Fruit fly (Drosophila melanogaster) whole organism, embryonic: ENCODE data around the gene Snup.

Source experiments
- Awh ChIP-seq: fragments of 200-800 bp; sonication (Bioruptor generic); IDR thresholded peaks from 2 replicates; pipeline ENCODE4, ENCODE4 v1.3.6; 2022; ENCODE audit warnings: missing biosample characterization, missing genetic modification characterization
- C15 ChIP-seq: fragments of 200-800 bp; sonication (Bioruptor generic); IDR thresholded peaks from 3 replicates; pipeline ENCODE4 v1.3.6; 2022; ENCODE audit warnings: missing biosample characterization, missing genetic modification characterization
- CG10431 ChIP-seq: fragments of 200-800 bp; sonication (Bioruptor generic); optimal IDR thresholded peaks from 3 replicates; lab custom pipeline; 2018; ENCODE audit warnings: missing biosample characterization, mild to moderate bottlenecking, missing genetic modification characterization
- CG12104 ChIP-seq: fragments of 200-800 bp; sonication (Bioruptor generic); optimal IDR thresholded peaks from 3 replicates; lab custom pipeline; 2016; ENCODE audit warnings: missing biosample characterization, missing genetic modification characterization
- CG12219 ChIP-seq: fragments of 200-800 bp; sonication (Bioruptor generic); optimal IDR thresholded peaks from 3 replicates; lab custom pipeline; 2018; ENCODE audit warnings: missing biosample characterization, mild to moderate bottlenecking, missing genetic modification characterization
- CG12769 ChIP-seq: fragments of 200-800 bp; sonication (Bioruptor generic); optimal IDR thresholded peaks from 2 replicates; lab custom pipeline; 2019; ENCODE audit warnings: missing biosample characterization, mild to moderate bottlenecking, missing genetic modification characterization, moderate library complexity
- CG13296 ChIP-seq: fragments of 200-800 bp; sonication (Bioruptor generic); optimal IDR thresholded peaks from 3 replicates; lab custom pipeline; 2018; ENCODE audit warnings: missing biosample characterization, mild to moderate bottlenecking, missing genetic modification characterization
- CG15011 ChIP-seq: fragments of 200-800 bp; sonication (Bioruptor generic); optimal IDR thresholded peaks from 3 replicates; lab custom pipeline; 2018; ENCODE audit warnings: missing biosample characterization, mild to moderate bottlenecking, missing genetic modification characterization
- CG16863 ChIP-seq: fragments of 200-800 bp; sonication (Bioruptor generic); optimal IDR thresholded peaks from 3 replicates; lab custom pipeline; 2016; ENCODE audit warnings: missing biosample characterization, missing genetic modification characterization
- CG17361 ChIP-seq: fragments of 200-800 bp; sonication (Bioruptor generic); IDR thresholded peaks from 3 replicates; pipeline ENCODE4 v1.3.6; 2022; ENCODE audit warnings: missing biosample characterization, missing genetic modification characterization
- CG1832 ChIP-seq: fragments of 200-800 bp; sonication (Bioruptor generic); optimal IDR thresholded peaks from 2 replicates; lab custom pipeline; 2017; ENCODE audit warnings: missing biosample characterization, mild to moderate bottlenecking, missing genetic modification characterization, inconsistent platforms
- CG2678 ChIP-seq: fragments of 200-800 bp; sonication (Bioruptor generic); optimal IDR thresholded peaks from 3 replicates; lab custom pipeline; 2019; ENCODE audit warnings: missing biosample characterization, mild to moderate bottlenecking, missing genetic modification characterization, moderate library complexity
- CG2875 ChIP-seq: fragments of 200-800 bp; sonication (Bioruptor generic); optimal IDR thresholded peaks from 2 replicates; lab custom pipeline; 2017; ENCODE audit warnings: missing biosample characterization, mild to moderate bottlenecking, missing genetic modification characterization, missing genetic modification reagents
- CG2889 ChIP-seq: fragments of 200-800 bp; sonication (Bioruptor generic); IDR thresholded peaks from 3 replicates; pipeline ENCODE4 v1.3.6; 2022; ENCODE audit warnings: missing biosample characterization, missing genetic modification characterization
- CG31441 ChIP-seq: fragments of 200-800 bp; sonication (Bioruptor generic); IDR thresholded peaks from 2 replicates; pipeline ENCODE4 v1.3.6; 2022; ENCODE audit warnings: missing biosample characterization, missing genetic modification characterization
- CG4328 ChIP-seq: fragments of 200-800 bp; sonication (Bioruptor generic); optimal IDR thresholded peaks from 3 replicates; lab custom pipeline; 2017; ENCODE audit warnings: missing biosample characterization, missing genetic modification reagents, missing genetic modification characterization
- CG6254 ChIP-seq: fragments of 200-800 bp; sonication (Bioruptor generic); optimal IDR thresholded peaks from 3 replicates; lab custom pipeline; 2017; ENCODE audit warnings: mild to moderate bottlenecking, missing biosample characterization, missing genetic modification reagents, missing genetic modification characterization
- CG6813 ChIP-seq: fragments of 200-800 bp; sonication (Bioruptor generic); optimal IDR thresholded peaks from 2 replicates; lab custom pipeline; 2017; ENCODE audit warnings: missing biosample characterization, missing genetic modification characterization, mild to moderate bottlenecking, moderate library complexity, missing genetic modification reagents
- CG8765 ChIP-seq: fragments of 200-800 bp; sonication (Bioruptor generic); IDR thresholded peaks from 2 replicates; pipeline ENCODE4 v1.3.6; 2022; ENCODE audit warnings: missing biosample characterization, missing genetic modification characterization
- CG9817 ChIP-seq: fragments of 200-800 bp; sonication (Bioruptor generic); optimal IDR thresholded peaks from 2 replicates; lab custom pipeline; 2018; ENCODE audit warnings: missing biosample characterization, mild to moderate bottlenecking, missing genetic modification characterization, moderate library complexity
- CoRest ChIP-seq: fragments of 200-800 bp; sonication (Bioruptor generic); optimal IDR thresholded peaks from 3 replicates; lab custom pipeline; 2018; ENCODE audit warnings: missing biosample characterization, mild to moderate bottlenecking, missing genetic modification characterization, moderate library complexity
- Deaf1 ChIP-seq: fragments of 200-800 bp; optimal IDR thresholded peaks from 3 replicates; lab custom pipeline; 2019; ENCODE audit warnings: missing biosample characterization, mild to moderate bottlenecking, missing genetic modification characterization, moderate library complexity
- H15 ChIP-seq: fragments of 200-800 bp; sonication (Bioruptor generic); IDR thresholded peaks from 3 replicates; pipeline ENCODE4 v1.3.6; 2022; ENCODE audit warnings: missing biosample characterization, missing genetic modification characterization
- HHEX ChIP-seq: fragments of 200-800 bp; sonication (Bioruptor generic); optimal IDR thresholded peaks from 3 replicates; lab custom pipeline; 2017; ENCODE audit warnings: missing biosample characterization, mild to moderate bottlenecking, missing genetic modification characterization, missing genetic modification reagents
- Hand ChIP-seq: fragments of 200-800 bp; sonication (Bioruptor generic); optimal IDR thresholded peaks from 2 replicates; lab custom pipeline; 2017; ENCODE audit warnings: mild to moderate bottlenecking, missing biosample characterization, missing genetic modification reagents, missing genetic modification characterization
- Hey ChIP-seq: fragments of 200-800 bp; sonication (Bioruptor generic); optimal IDR thresholded peaks from 3 replicates; lab custom pipeline; 2018; ENCODE audit warnings: missing biosample characterization, mild to moderate bottlenecking, missing genetic modification characterization
- Kr ChIP-seq: fragments of 200-800 bp; sonication (Bioruptor generic); optimal IDR thresholded peaks from 2 replicates; lab custom pipeline; 2017; ENCODE audit warnings: missing biosample characterization, mild to moderate bottlenecking, missing genetic modification characterization
- Lim3 ChIP-seq: fragments of 200-800 bp; sonication (Bioruptor generic); IDR thresholded peaks from 2 replicates; pipeline ENCODE4 v1.3.6; 2022; ENCODE audit warnings: missing biosample characterization, missing genetic modification characterization
- MBD-R2 ChIP-seq: fragments of 200-800 bp; sonication (Bioruptor generic); IDR thresholded peaks from 2 replicates; pipeline ENCODE4 v1.3.6; 2022; ENCODE audit warnings: missing biosample characterization, missing genetic modification characterization
- Meics ChIP-seq: fragments of 200-800 bp; sonication (Bioruptor generic); optimal IDR thresholded peaks from 2 replicates; lab custom pipeline; 2017; ENCODE audit warnings: missing biosample characterization, mild to moderate bottlenecking, missing genetic modification characterization
- Mrtf ChIP-seq: fragments of 200-800 bp; sonication (Bioruptor generic); IDR thresholded peaks from 3 replicates; pipeline ENCODE4 v1.3.6; 2022; ENCODE audit warnings: missing biosample characterization, missing genetic modification characterization
- Six4 ChIP-seq: fragments of 200-800 bp; sonication (Bioruptor generic); optimal IDR thresholded peaks from 2 replicates; lab custom pipeline; 2016; ENCODE audit warnings: missing biosample characterization, missing genetic modification characterization
- al ChIP-seq: fragments of 200-800 bp; sonication (Bioruptor generic); IDR thresholded peaks from 2 replicates; pipeline ENCODE4 v1.3.6; 2022; ENCODE audit warnings: missing biosample characterization, missing genetic modification characterization
- bcd ChIP-seq: fragments of 200-800 bp; sonication (Bioruptor generic); optimal IDR thresholded peaks from 2 replicates; lab custom pipeline; 2017; ENCODE audit warnings: missing biosample characterization, mild to moderate bottlenecking, missing genetic modification characterization
- chinmo ChIP-seq: fragments of 200-800 bp; sonication (Bioruptor generic); IDR thresholded peaks from 4 replicates; pipeline ENCODE4 v1.3.6; 2022; ENCODE audit warnings: missing biosample characterization, missing genetic modification characterization; ENCODE audit not compliant: partially characterized antibody
- chm ChIP-seq: fragments of 200-800 bp; sonication (Bioruptor generic); IDR thresholded peaks from 2 replicates; pipeline ENCODE4 v1.3.6; 2022; ENCODE audit warnings: missing biosample characterization, missing genetic modification characterization
- chn ChIP-seq: fragments of 200-800 bp; sonication (Bioruptor generic); optimal IDR thresholded peaks from 2 replicates; lab custom pipeline; 2016; ENCODE audit warnings: missing biosample characterization, missing genetic modification characterization
- cwo ChIP-seq: fragments of 200-800 bp; sonication (Bioruptor generic); optimal IDR thresholded peaks from 3 replicates; lab custom pipeline; 2017; ENCODE audit warnings: missing biosample characterization, missing genetic modification characterization, mild to moderate bottlenecking, moderate library complexity, missing genetic modification reagents
- exex ChIP-seq: fragments of 200-800 bp; sonication (Bioruptor generic); optimal IDR thresholded peaks from 4 replicates; lab custom pipeline; 2018; ENCODE audit warnings: missing biosample characterization, mild to moderate bottlenecking, missing genetic modification characterization, moderate library complexity
- grau ChIP-seq: fragments of 200-800 bp; optimal IDR thresholded peaks from 3 replicates; lab custom pipeline; 2019; ENCODE audit warnings: missing biosample characterization, mild to moderate bottlenecking, missing genetic modification characterization, moderate library complexity
- hth ChIP-seq: fragments of >200 bp; optimal IDR thresholded peaks from 2 replicates; lab custom pipeline; 2017; ENCODE audit warnings: inconsistent platforms
- lov ChIP-seq, 2 experiments: fragments of 200-800 bp in 1 of 2; fragments of >200 bp in 1 of 2; sonication (Bioruptor generic) in 1 of 2; IDR thresholded peaks in 1 of 2; optimal IDR thresholded peaks in 1 of 2; 2 replicates in 1 of 2; 3 replicates in 1 of 2; pipeline versions ENCODE4 v1.3.6 to Lab custom; 2017 to 2022; ENCODE audit warnings: missing biosample characterization in 1 of 2, missing genetic modification characterization in 1 of 2
- org-1 ChIP-seq: fragments of 200-800 bp; sonication (Bioruptor generic); optimal IDR thresholded peaks from 2 replicates; lab custom pipeline; 2017; ENCODE audit warnings: missing biosample characterization, missing genetic modification characterization
- pita ChIP-seq: fragments of 200-800 bp; sonication (Bioruptor generic); optimal IDR thresholded peaks from 2 replicates; lab custom pipeline; 2017; ENCODE audit warnings: missing biosample characterization, mild to moderate bottlenecking, missing genetic modification characterization
- pnt ChIP-seq: fragments of 200-800 bp; sonication (Bioruptor generic); optimal IDR thresholded peaks from 3 replicates; lab custom pipeline; 2016; ENCODE audit warnings: missing biosample characterization, missing genetic modification characterization
- ro ChIP-seq: fragments of 200-800 bp; sonication (Bioruptor generic); IDR thresholded peaks from 2 replicates; pipeline ENCODE4 v1.3.6; 2022; ENCODE audit warnings: missing biosample characterization, missing genetic modification characterization
- shn ChIP-seq: fragments of 200-800 bp; sonication (Bioruptor generic); optimal IDR thresholded peaks from 3 replicates; lab custom pipeline; 2016; ENCODE audit warnings: missing biosample characterization, missing genetic modification characterization
- sisA ChIP-seq: fragments of 200-800 bp; sonication (Bioruptor generic); IDR thresholded peaks from 2 replicates; pipeline ENCODE4 v1.3.6; 2022; ENCODE audit warnings: missing biosample characterization, missing genetic modification characterization
- slou ChIP-seq: fragments of 200-800 bp; sonication (Bioruptor generic); optimal IDR thresholded peaks from 3 replicates; lab custom pipeline; 2016; ENCODE audit warnings: missing biosample characterization, missing genetic modification characterization
- usp ChIP-seq: fragments of >200 bp; optimal IDR thresholded peaks from 2 replicates; lab custom pipeline; 2017; ENCODE audit warnings: missing biosample characterization, missing genetic modification characterization
- wor ChIP-seq: fragments of 200-800 bp; sonication (Bioruptor generic); IDR thresholded peaks from 2 replicates; pipeline ENCODE4 v1.3.6; 2022; ENCODE audit warnings: missing biosample characterization, missing genetic modification characterization

The Snup gene

DNA sequence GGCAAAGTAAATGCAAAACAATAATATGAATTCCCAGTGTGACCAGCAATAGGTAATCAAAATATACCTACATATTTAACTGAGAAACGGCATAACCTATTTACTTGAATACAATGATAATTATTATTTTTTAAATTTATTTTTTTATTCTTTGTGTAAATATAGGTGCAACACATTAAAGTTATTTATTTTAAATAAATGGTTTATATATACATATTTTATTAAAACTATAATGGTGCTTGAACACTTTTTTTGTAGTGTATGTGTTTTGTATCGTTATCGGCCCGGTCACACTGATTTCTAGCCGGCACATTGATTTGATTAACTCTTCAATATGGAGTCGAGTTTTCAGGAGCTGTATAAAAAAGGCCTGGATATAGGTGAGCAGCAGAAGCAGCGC lies at the start of gene Snup, which contains the start of the genes ProRS-m and CG42304 (continued):
- TF ChIP-seq cwo (GFP tag; lab: Kevin White, UChicago) (no peak), CG6254 (GFP tag; lab: Kevin White, UChicago) (no peak), H15 (GFP tag; lab: Robert Waterston, UW) (no peak; the same call in 2 of the 3 replicates), CG12104 (GFP tag; lab: Kevin White, UChicago) (no peak), al (GFP tag; lab: Robert Waterston, UW) (peak; percentile 71), CG15011 (GFP tag; lab: Kevin White, UChicago) (no peak), slou (GFP tag; lab: Kevin White, UChicago) (no peak), Deaf1 (tag; lab: Kevin White, UChicago) (no peak), bcd (GFP tag; lab: Kevin White, UChicago) (no peak), chn (GFP tag; lab: Kevin White, UChicago) (no peak), Mrtf (GFP tag; lab: Robert Waterston, UW) (no peak), Six4 (GFP tag; lab: Kevin White, UChicago) (no peak), CG31441 (no peak; the same call in none of the 2 replicates), pnt (no peak), CG13296 (no peak), CG8765 (GFP tag; lab: Robert Waterston, UW) (no peak), CG12769 (no peak), wor (GFP tag; lab: Robert Waterston, UW) (peak; percentile 30; the same call in 1 of the 2 replicates), chinmo (GFP tag; lab: Robert Waterston, UW) (no peak), org-1 (GFP tag; lab: Kevin White, UChicago) (no peak), CoRest (tag; lab: Kevin White, UChicago) (no peak), CG1832 (GFP tag; lab: Kevin White, UChicago) (no peak), CG10431 (no peak), CG6813 (no peak), CG12219 (GFP tag; lab: Kevin White, UChicago) (no peak), exex (tag; lab: Kevin White, UChicago) (no peak), grau (tag; lab: Kevin White, UChicago) (no peak), CG17361 (GFP tag; lab: Robert Waterston, UW) (no peak; the same call in 2 of the 3 replicates), C15 (GFP tag; lab: Robert Waterston, UW) (0 out of 3 replicates have a peak, but pooled peaks have one; percentile 24), pita (no peak), CG2875 (GFP tag; lab: Kevin White, UChicago) (no peak), Kr (GFP tag; lab: Kevin White, UChicago) (no peak), HHEX (GFP tag; lab: Kevin White, UChicago) (no peak), CG2889 (GFP tag; lab: Robert Waterston, UW) (no peak), Awh (GFP tag; lab: Robert Waterston, UW) (peak; percentile 82), Meics (peak; percentile 34), shn (GFP tag; lab: Kevin White, UChicago) (no peak), ro (GFP tag; lab: Robert Waterston, UW) (peak; percentile 52; the same call in 1 of the 2 replicates), CG4328 (no peak), MBD-R2 (GFP tag; lab: Robert Waterston, UW) (peak; percentile 71), usp (no peak), Hey (tag; lab: Kevin White, UChicago) (no peak), chm (GFP tag; lab: Robert Waterston, UW) (no peak), Lim3 (GFP tag; lab: Robert Waterston, UW) (no peak), CG9817 (tag; lab: Kevin White, UChicago) (no peak), hth (no peak), sisA (GFP tag; lab: Robert Waterston, UW) (peak; percentile 73), lov (optimal IDR thresholded peaks at IDR 0.05; lab: Kevin White, UChicago) (no peak), lov (GFP tag; IDR thresholded peaks at IDR 0.05; lab: Robert Waterston, UW) (no peak), CG16863 (GFP tag; lab: Kevin White, UChicago) (no peak), CG2678 (tag; lab: Kevin White, UChicago) (no peak), Hand (GFP tag; lab: Kevin White, UChicago) (no peak)
